Worm (Caenorhabditis elegans): ENCODE results near the gene C29F9.9.

The C29F9.9 gene

DNA sequence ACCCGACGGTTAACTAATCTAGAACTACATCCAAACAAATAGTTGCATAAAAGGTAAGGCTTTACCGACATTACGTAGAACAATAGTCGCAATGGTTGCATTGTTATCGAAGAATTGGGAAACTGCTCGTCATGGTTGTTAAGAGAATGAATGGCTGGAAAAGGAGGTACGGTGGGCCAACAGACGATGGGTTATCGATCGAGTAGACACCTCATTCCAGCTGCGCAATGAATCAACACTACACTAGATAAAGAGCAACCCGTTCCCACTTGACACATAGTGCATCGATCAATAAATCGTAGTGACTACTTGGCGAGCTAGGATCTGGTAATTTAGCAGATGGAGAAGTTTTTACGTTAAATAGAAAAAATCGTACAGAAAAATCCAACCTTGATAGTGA is 46.4 kb upstream of the C29F9.9 start, which contains the start of the genes T17A3.12 and fbxb-83:
Gene T17A3.12 (minus strand): TSS at position 101 of the 400 bp plus-strand sequence.
Gene fbxb-83 (minus strand): TSS at position 134 of the 400 bp plus-strand sequence.
- no peak for TF ChIP-seq nhr-10 (tag; optimal IDR thresholded peaks at IDR 0.05)
- no peak for TF ChIP-seq Y105C5A.15 (GFP tag; IDR thresholded peaks at IDR 0.05)
- TF ChIP-seq tra-1 (GFP tag; IDR thresholded peaks at IDR 0.05), result no peak
- TF ChIP-seq hlh-30 (tag; optimal IDR thresholded peaks at IDR 0.05; ENCODE audit: insufficient read depth), result no peak
- TF ChIP-seq zip-2 (tag; optimal IDR thresholded peaks at IDR 0.05), result no peak
- TF ChIP-seq aha-1 (tag), result no peak
- TF ChIP-seq ZK546.5 (tag; optimal IDR thresholded peaks at IDR 0.05), result no peak
- no peak for TF ChIP-seq spr-1 (tag; optimal IDR thresholded peaks at IDR 0.05)
- no peak for TF ChIP-seq gei-8 (GFP tag; optimal IDR thresholded peaks at IDR 0.05)
- TF ChIP-seq jun-1 (tag; optimal IDR thresholded peaks at IDR 0.05), result no peak

DNA sequence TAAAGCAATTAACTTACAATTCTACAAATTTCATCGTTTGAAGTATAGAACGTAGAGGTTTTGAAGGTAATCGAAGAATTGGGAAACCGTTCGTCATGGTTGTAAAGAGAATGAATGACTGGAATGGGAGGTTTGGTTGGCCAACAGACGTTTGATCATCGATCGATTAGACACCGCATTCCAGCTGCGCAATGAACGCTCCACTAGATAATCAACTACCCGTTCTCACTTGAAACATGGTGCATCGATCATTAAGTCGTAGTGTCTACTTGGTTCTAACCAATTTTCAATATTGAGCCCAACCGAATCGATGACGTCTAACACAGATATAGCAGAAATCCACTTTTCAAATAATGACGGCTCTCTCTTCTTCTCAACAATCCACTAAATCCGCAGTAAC is 44.4 kb upstream of the C29F9.9 start, which contains the start of gene fbxb-82:
Gene fbxb-82 (minus strand): TSS at position 101 of the 400 bp plus-strand sequence.
- TF ChIP-seq rbr-2 (tag; optimal IDR thresholded peaks at IDR 0.05), result no peak
- TF ChIP-seq zip-11 (GFP tag; IDR thresholded peaks at IDR 0.05), result no peak
- TF ChIP-seq nhr-25 (tag; optimal IDR thresholded peaks at IDR 0.05; ENCODE audit: borderline replicate concordance, insufficient read depth), result no peak
- TF ChIP-seq mep-1 (tag; optimal IDR thresholded peaks at IDR 0.05), result no peak
- no peak for TF ChIP-seq zip-2 (tag; optimal IDR thresholded peaks at IDR 0.05)
- no peak for TF ChIP-seq ztf-11 (tag; optimal IDR thresholded peaks at IDR 0.05)
- no peak for TF ChIP-seq zfp-2 (tag; optimal IDR thresholded peaks at IDR 0.05)
- TF ChIP-seq T20F7.1 (GFP tag; optimal IDR thresholded peaks at IDR 0.05), result no peak
- TF ChIP-seq mxl-2 (GFP tag; conservative IDR thresholded peaks at IDR 0.05), result no peak
- TF ChIP-seq R02D3.7 (tag; optimal IDR thresholded peaks at IDR 0.05), result no peak
- no peak for TF ChIP-seq fos-1 (tag; optimal IDR thresholded peaks at IDR 0.05)
- no peak for TF ChIP-seq F26F4.8 (GFP tag; conservative IDR thresholded peaks at IDR 0.05)
- no peak for TF ChIP-seq pqm-1 (tag; optimal IDR thresholded peaks at IDR 0.05)
- TF ChIP-seq ces-1 (GFP tag; optimal IDR thresholded peaks at IDR 0.05), result no peak
- no peak for TF ChIP-seq nhr-6 (tag; optimal IDR thresholded peaks at IDR 0.05)
- TF ChIP-seq lsy-2 (tag; optimal IDR thresholded peaks at IDR 0.05), result no peak
- TF ChIP-seq skn-1 (tag; optimal IDR thresholded peaks at IDR 0.05), result no peak
- no peak for TF ChIP-seq set-16 (GFP tag; IDR thresholded peaks at IDR 0.05)
- TF ChIP-seq nhr-102 (tag; optimal IDR thresholded peaks at IDR 0.05), result no peak
- no peak for TF ChIP-seq dpl-1 (GFP tag; optimal IDR thresholded peaks at IDR 0.05)

DNA sequence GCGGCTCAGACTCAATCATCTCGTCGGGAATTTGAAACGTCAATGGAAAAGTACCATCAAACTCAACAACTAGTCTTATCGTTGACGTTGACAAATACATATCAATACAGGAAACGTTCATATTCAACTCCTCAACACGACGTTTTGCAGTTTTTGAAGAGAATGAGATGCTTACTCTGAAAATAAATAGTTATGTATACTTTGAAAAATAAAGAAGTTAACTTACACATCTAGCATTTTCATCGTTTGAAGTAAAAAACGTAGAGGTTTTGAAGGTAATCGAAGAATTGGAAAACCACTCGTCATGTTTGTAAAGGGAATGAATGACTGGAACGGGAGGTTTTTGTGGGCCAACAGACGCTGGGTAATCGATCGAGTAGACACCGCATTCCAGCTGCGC is 42.2 kb upstream of the C29F9.9 start, which contains the start of gene fbxb-81:
Gene fbxb-81 (minus strand): TSS at position 314 of the 400 bp plus-strand sequence.
- peak in 1 of 2 experiments; percentile 94 for TF ChIP-seq unc-62 (GFP tag; optimal IDR thresholded peaks at IDR 0.05 in 1 of 2)
- TF ChIP-seq unc-62 (tag; optimal IDR thresholded peaks at IDR 0.05), result no peak
- TF ChIP-seq tag-97 (GFP tag; IDR thresholded peaks at IDR 0.05), result no peak
- TF ChIP-seq lin-38 (GFP tag; IDR thresholded peaks at IDR 0.05), result no peak

DNA sequence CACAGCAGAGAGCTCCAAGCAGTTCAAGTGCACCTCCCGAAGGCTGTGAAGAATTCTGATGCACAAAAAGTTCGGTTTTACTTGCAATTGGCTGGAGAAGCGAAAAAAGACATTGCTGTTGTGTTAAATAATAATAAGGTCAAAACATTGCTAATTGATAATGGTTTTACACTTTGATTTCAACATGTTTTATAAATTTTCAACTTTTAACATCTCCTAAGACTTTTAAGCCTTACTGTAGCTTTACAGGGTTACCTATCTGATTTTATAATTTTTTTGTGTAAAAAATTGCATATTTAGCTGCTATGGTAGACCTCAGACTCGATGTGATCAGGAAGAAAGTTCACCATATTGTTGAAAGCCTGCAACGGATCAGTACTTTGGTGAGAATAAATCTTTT is 35.5 kb upstream of the C29F9.9 start, which contains the start of gene pals-25:
Gene pals-25 (plus strand): TSS at position 301 of the 400 bp plus-strand sequence.
- TF ChIP-seq nhr-11 (tag; optimal IDR thresholded peaks at IDR 0.05) (no peak), fos-1 (tag; optimal IDR thresholded peaks at IDR 0.05) (no peak), jun-1 (tag; optimal IDR thresholded peaks at IDR 0.05) (no peak), madf-9 (GFP tag; conservative IDR thresholded peaks at IDR 0.05) (no peak), vab-7 (GFP tag; IDR thresholded peaks at IDR 0.05) (no peak), mes-2 (tag; optimal IDR thresholded peaks at IDR 0.05; ENCODE audit: poor library complexity, severe bottlenecking) (no peak), madf-5 (GFP tag; IDR thresholded peaks at IDR 0.05) (no peak), zag-1 (tag; optimal IDR thresholded peaks at IDR 0.05) (no peak), mxl-2 (GFP tag; conservative IDR thresholded peaks at IDR 0.05) (no peak), mdl-1 (tag; optimal IDR thresholded peaks at IDR 0.05) (no peak)

All from whole organism, L4 larva.